Fruit fly (Drosophila melanogaster): Measurements from ENCODE around the gene Mco4.

The Mco4 gene

dm6 chrX:17806973-17807372, 49.0 kb downstream of the Mco4 start (continued):
- no peak for TF ChIP-seq Gug (GFP tag; IDR thresholded peaks at IDR 0.05)
- peak; percentile 23 for TF ChIP-seq CG9139 (GFP tag; optimal IDR thresholded peaks at IDR 0.05)
- peak; percentile 44 for TF ChIP-seq fd59A (GFP tag; optimal IDR thresholded peaks at IDR 0.05)
- no peak for TF ChIP-seq Ets21C (GFP tag; optimal IDR thresholded peaks at IDR 0.05)
- no peak for TF ChIP-seq CG6163 (GFP tag; IDR thresholded peaks at IDR 0.05)
- no peak for TF ChIP-seq CG6276 (GFP tag; optimal IDR thresholded peaks at IDR 0.05)
- no peak for TF ChIP-seq CG11902 (GFP tag; optimal IDR thresholded peaks at IDR 0.05)
- TF ChIP-seq CG11762 (GFP tag; optimal IDR thresholded peaks at IDR 0.05; ENCODE audit: insufficient read depth), result no peak
- no peak for TF ChIP-seq Hr4 (GFP tag; optimal IDR thresholded peaks at IDR 0.05)
- peak in 1 of 2 experiments; percentile 66 for TF ChIP-seq ss (GFP tag; optimal IDR thresholded peaks at IDR 0.05)
- no peak for TF ChIP-seq CG31627 (GFP tag; optimal IDR thresholded peaks at IDR 0.05)
- TF ChIP-seq eg (GFP tag; IDR thresholded peaks at IDR 0.05), result no peak
- peak; percentile 14 for TF ChIP-seq lz (GFP tag; optimal IDR thresholded peaks at IDR 0.05)
- TF ChIP-seq topi (GFP tag; optimal IDR thresholded peaks at IDR 0.05), result peak; percentile 33
- no peak for TF ChIP-seq fd85E (GFP tag; optimal IDR thresholded peaks at IDR 0.05)
- TF ChIP-seq Sox14 (GFP tag; optimal IDR thresholded peaks at IDR 0.05), result no peak
- peak; percentile 2 for TF ChIP-seq pdm3 (GFP tag; optimal IDR thresholded peaks at IDR 0.05)
- TF ChIP-seq Eip75B (GFP tag; optimal IDR thresholded peaks at IDR 0.05), result peak; percentile 7

dm6 chrX:17806335-17806734, 49.6 kb downstream of the Mco4 start:
- no peak for TF ChIP-seq CG3919 (GFP tag; optimal IDR thresholded peaks at IDR 0.05)
- TF ChIP-seq CG7368 (GFP tag; optimal IDR thresholded peaks at IDR 0.05), result no peak
- no peak for TF ChIP-seq dsx (GFP tag; optimal IDR thresholded peaks at IDR 0.05; ENCODE audit: poor library complexity, severe bottlenecking)
- TF ChIP-seq Gug (GFP tag; IDR thresholded peaks at IDR 0.05), result no peak
- peak; percentile 77 for TF ChIP-seq CG9139 (GFP tag; optimal IDR thresholded peaks at IDR 0.05)
- TF ChIP-seq CG34406 (GFP tag; optimal IDR thresholded peaks at IDR 0.05), result no peak
- TF ChIP-seq ss (GFP tag; optimal IDR thresholded peaks at IDR 0.05), result peak; percentile 81 to 93
- TF ChIP-seq OdsH (GFP tag; optimal IDR thresholded peaks at IDR 0.05), result peak; percentile 10
- no peak for TF ChIP-seq CG11762 (GFP tag; optimal IDR thresholded peaks at IDR 0.05; ENCODE audit: insufficient read depth)
- TF ChIP-seq eg (GFP tag; IDR thresholded peaks at IDR 0.05), result 0 out of 3 replicates have a peak, but pooled peaks have one; percentile 28
- TF ChIP-seq CG6854 (GFP tag; optimal IDR thresholded peaks at IDR 0.05), result no peak
- TF ChIP-seq CG6276 (GFP tag; optimal IDR thresholded peaks at IDR 0.05), result no peak
- no peak for TF ChIP-seq cyc (GFP tag; optimal IDR thresholded peaks at IDR 0.05)
- TF ChIP-seq CG4318 (GFP tag; optimal IDR thresholded peaks at IDR 0.05), result no peak
- peak; percentile 19 for TF ChIP-seq CG3032 (tag; optimal IDR thresholded peaks at IDR 0.05)
- no peak for TF ChIP-seq dac (GFP tag; optimal IDR thresholded peaks at IDR 0.05)
- TF ChIP-seq Eip75B (GFP tag; optimal IDR thresholded peaks at IDR 0.05), result no peak
- no peak for TF ChIP-seq Smox (GFP tag; optimal IDR thresholded peaks at IDR 0.05)
- TF ChIP-seq CG11902 (GFP tag; optimal IDR thresholded peaks at IDR 0.05), result no peak
- no peak for TF ChIP-seq svp (GFP tag)
- no peak for TF ChIP-seq esn (GFP tag; optimal IDR thresholded peaks at IDR 0.05)
- no peak for TF ChIP-seq fd85E (GFP tag; optimal IDR thresholded peaks at IDR 0.05)
- TF ChIP-seq CG6792 (GFP tag; optimal IDR thresholded peaks at IDR 0.05), result no peak
- TF ChIP-seq CG6808 (GFP tag; optimal IDR thresholded peaks at IDR 0.05), result peak; percentile 71
- no peak for TF ChIP-seq CG32006 (GFP tag; optimal IDR thresholded peaks at IDR 0.05)
- TF ChIP-seq Eip93F (GFP tag; optimal IDR thresholded peaks at IDR 0.05), result no peak
- no peak for TF ChIP-seq CG31627 (GFP tag; optimal IDR thresholded peaks at IDR 0.05)
- no peak for TF ChIP-seq net (GFP tag; optimal IDR thresholded peaks at IDR 0.05)
- TF ChIP-seq Hr38 (GFP tag; optimal IDR thresholded peaks at IDR 0.05), result no peak
- TF ChIP-seq Eip78C (GFP tag), result peak; percentile 24
- TF ChIP-seq CG1621 (tag; optimal IDR thresholded peaks at IDR 0.05), result no peak
- 0 out of 3 replicates have a peak, but pooled peaks have one; percentile 22 for TF ChIP-seq CG8119 (GFP tag; IDR thresholded peaks at IDR 0.05)
- no peak for TF ChIP-seq Sox15 (GFP tag; optimal IDR thresholded peaks at IDR 0.05)
- no peak for TF ChIP-seq CG8632 (GFP tag; optimal IDR thresholded peaks at IDR 0.05)
- TF ChIP-seq Sox14 (GFP tag; optimal IDR thresholded peaks at IDR 0.05), result no peak
- no peak for TF ChIP-seq Sox102F (GFP tag; optimal IDR thresholded peaks at IDR 0.05)
- TF ChIP-seq Blimp-1 (GFP tag; optimal IDR thresholded peaks at IDR 0.05), result no peak
- peak; percentile 74; the same call in 2 of the 3 replicates for TF ChIP-seq CG6163 (GFP tag; IDR thresholded peaks at IDR 0.05)
- TF ChIP-seq Lpt (GFP tag; optimal IDR thresholded peaks at IDR 0.05), result no peak
- TF ChIP-seq topi (GFP tag; optimal IDR thresholded peaks at IDR 0.05), result no peak
- no peak for TF ChIP-seq Ets21C (GFP tag; optimal IDR thresholded peaks at IDR 0.05)
- no peak for TF ChIP-seq CG11294 (GFP tag; IDR thresholded peaks at IDR 0.05)
- TF ChIP-seq fd59A (GFP tag; optimal IDR thresholded peaks at IDR 0.05), result no peak
- no peak for TF ChIP-seq Hr39 (GFP tag; optimal IDR thresholded peaks at IDR 0.05)
- TF ChIP-seq fkh (GFP tag; optimal IDR thresholded peaks at IDR 0.05), result no peak
